Worm (Caenorhabditis elegans): ENCODE results near the gene cutl-22.

The cutl-22 gene

DNA sequence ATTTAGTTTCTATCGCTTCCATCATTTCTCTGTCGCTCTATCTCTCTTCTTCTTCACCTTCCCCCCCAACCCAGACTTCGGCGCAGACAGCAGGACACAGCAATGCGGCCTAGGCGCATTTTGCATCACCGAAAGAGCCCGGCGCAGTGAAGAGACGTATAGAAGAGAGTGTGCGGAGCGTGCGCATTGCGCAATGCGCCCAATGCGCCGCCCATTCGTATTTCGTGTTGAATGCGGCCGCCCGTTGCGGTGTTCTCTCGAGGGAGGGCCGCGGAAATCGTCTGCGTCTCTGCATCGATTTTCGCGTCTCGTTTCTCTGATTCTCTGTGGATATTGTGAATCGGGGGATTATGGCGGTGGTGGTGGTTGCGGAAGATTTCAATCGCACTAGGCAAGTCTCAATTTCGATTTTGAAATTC is 9.8 kb downstream of the cutl-22 start (continued):
- TF ChIP-seq dve-1 (tag; optimal IDR thresholded peaks at IDR 0.05; ENCODE audit: insufficient read depth) (peak; percentile 100), madf-9 (GFP tag; conservative IDR thresholded peaks at IDR 0.05) (peak; percentile 100), T26A8.4 (GFP tag; IDR thresholded peaks at IDR 0.05) (peak; percentile 99), pqm-1 (tag; optimal IDR thresholded peaks at IDR 0.05) (peak; percentile 71), lin-39 (tag; optimal IDR thresholded peaks at IDR 0.05) (peak; percentile 3), nhr-102 (tag; optimal IDR thresholded peaks at IDR 0.05) (peak; percentile 98), fkh-10 (GFP tag; optimal IDR thresholded peaks at IDR 0.05) (peak; percentile 98), snpc-1.2 (GFP tag; IDR thresholded peaks at IDR 0.05) (peak; percentile 59), attf-4 (tag; optimal IDR thresholded peaks at IDR 0.05) (no peak), ces-1 (GFP tag; optimal IDR thresholded peaks at IDR 0.05) (peak; percentile 76), F10B5.3 (tag; optimal IDR thresholded peaks at IDR 0.05) (peak; percentile 92), hlh-11 (tag; optimal IDR thresholded peaks at IDR 0.05) (peak; percentile 100), ZK337.2 (GFP tag; IDR thresholded peaks at IDR 0.05) (peak; percentile 83), unc-62 (GFP tag; optimal IDR thresholded peaks at IDR 0.05 in 1 of 2) (peak; percentile 45 to 100), unc-62 (tag; optimal IDR thresholded peaks at IDR 0.05) (no peak), dmd-6 (GFP tag; IDR thresholded peaks at IDR 0.05) (peak; percentile 100), D1046.2 (GFP tag; IDR thresholded peaks at IDR 0.05) (peak; percentile 95), Y75B8A.6 (GFP tag; IDR thresholded peaks at IDR 0.05) (peak; percentile 84), rbr-2 (tag; optimal IDR thresholded peaks at IDR 0.05) (peak; percentile 99), egl-27 (tag; optimal IDR thresholded peaks at IDR 0.05) (no peak), sdz-12 (GFP tag; optimal IDR thresholded peaks at IDR 0.05) (no peak), zfp-3 (GFP tag; conservative IDR thresholded peaks at IDR 0.05) (peak; percentile 99), dmd-8 (GFP tag; IDR thresholded peaks at IDR 0.05) (peak; percentile 77), aly-2 (tag; optimal IDR thresholded peaks at IDR 0.05) (no peak), ztf-7 (tag; optimal IDR thresholded peaks at IDR 0.05) (peak; percentile 23), pha-4 (GFP tag; IDR thresholded peaks at IDR 0.05) (peak; percentile 98), pha-4 (tag; optimal IDR thresholded peaks at IDR 0.05) (no peak), nhr-28 (tag; optimal IDR thresholded peaks at IDR 0.05) (peak; percentile 97), ceh-82 (tag; optimal IDR thresholded peaks at IDR 0.05) (no peak), lsy-2 (tag; optimal IDR thresholded peaks at IDR 0.05) (peak; percentile 93 to 95), egl-43 (GFP tag; IDR thresholded peaks at IDR 0.05) (peak; percentile 100), F49E8.2 (tag; optimal IDR thresholded peaks at IDR 0.05; ENCODE audit: borderline replicate concordance) (no peak), nhr-237 (tag; optimal IDR thresholded peaks at IDR 0.05) (peak; percentile 81), skn-1 (tag; optimal IDR thresholded peaks at IDR 0.05) (peak; percentile 82), nhr-25 (tag; optimal IDR thresholded peaks at IDR 0.05; ENCODE audit: borderline replicate concordance, insufficient read depth) (peak; percentile 45), set-16 (GFP tag; IDR thresholded peaks at IDR 0.05) (peak; percentile 100), lin-38 (GFP tag; IDR thresholded peaks at IDR 0.05) (peak; percentile 91), dmd-9 (GFP tag; IDR thresholded peaks at IDR 0.05) (peak; percentile 98), vab-7 (GFP tag; IDR thresholded peaks at IDR 0.05) (peak; percentile 98), zag-1 (tag; optimal IDR thresholded peaks at IDR 0.05) (peak; percentile 70), daf-19 (GFP tag; conservative IDR thresholded peaks at IDR 0.05) (no peak), lin-1 (GFP tag; IDR thresholded peaks at IDR 0.05) (peak; percentile 97), ama-1 (optimal IDR thresholded peaks at IDR 0.05) (peak; percentile 1), nhr-76 (tag; optimal IDR thresholded peaks at IDR 0.05) (peak; percentile 42), F26F4.8 (GFP tag; conservative IDR thresholded peaks at IDR 0.05) (no peak), hif-1 (tag; optimal IDR thresholded peaks at IDR 0.05) (peak; percentile 93 to 95), fos-1 (tag; optimal IDR thresholded peaks at IDR 0.05) (peak; percentile 63), F44E2.7 (GFP tag; IDR thresholded peaks at IDR 0.05) (peak; percentile 63; the same call in 1 of the 2 replicates), ceh-20 (GFP tag; IDR thresholded peaks at IDR 0.05) (peak; percentile 99), zip-2 (tag; optimal IDR thresholded peaks at IDR 0.05) (peak; percentile 86), nhr-42 (GFP tag; IDR thresholded peaks at IDR 0.05) (peak; percentile 97), jun-1 (tag; optimal IDR thresholded peaks at IDR 0.05) (peak; percentile 96)
